Worm (Caenorhabditis elegans) whole organism, L1 larva: ENCODE results near the gene C49H3.16.

Experiments
- C16A3.4 ChIP-seq: fragments of 150-350 bp; optimal IDR thresholded peaks from 2 replicates; lab custom pipeline; 2014; ENCODE audit warnings: missing biosample characterization, missing genetic modification characterization
- F16B12.6 ChIP-seq: fragments of 150-350 bp; optimal IDR thresholded peaks from 2 replicates; lab custom pipeline; 2014; ENCODE audit warnings: missing biosample characterization, missing genetic modification characterization
- ama-1 ChIP-seq: fragments of 150-350 bp; optimal IDR thresholded peaks from 2 replicates; lab custom pipeline; 2014
- blmp-1 ChIP-seq: fragments of 150-350 bp; optimal IDR thresholded peaks from 2 replicates; lab custom pipeline; 2014; ENCODE audit warnings: missing biosample characterization, missing genetic modification characterization
- ceh-8 ChIP-seq: fragments of 200-800 bp; sonication (Bioruptor generic); optimal IDR thresholded peaks from 2 replicates; lab custom pipeline; 2018; ENCODE audit warnings: mild to moderate bottlenecking, missing genetic modification characterization, moderate library complexity, missing compliant biosample characterization
- ceh-82 ChIP-seq, 3 experiments: fragments of 150-350 bp in 1 of 3; sonication (generic microtip) in 2 of 3; optimal IDR thresholded peaks; 2 replicates each; lab custom pipeline; 2014 to 2017; ENCODE audit warnings: missing biosample characterization in 3 of 3, missing genetic modification characterization in 3 of 3
- ceh-88 ChIP-seq: fragments of 200-800 bp; sonication (Bioruptor generic); IDR thresholded peaks from 2 replicates; pipeline ENCODE4 v1.3.6; 2022; ENCODE audit warnings: missing genetic modification characterization, missing compliant biosample characterization
- dpl-1 ChIP-seq, 3 experiments: fragments of 150-350 bp in 2 of 3; sonication (generic microtip) in 1 of 3; optimal IDR thresholded peaks; 2 replicates each; lab custom pipeline; 2014 to 2017; ENCODE audit warnings: missing biosample characterization in 3 of 3, missing genetic modification characterization in 3 of 3, missing genetic modification reagents in 3 of 3
- dsc-1 ChIP-seq: sonication (generic microtip); optimal IDR thresholded peaks from 2 replicates; lab custom pipeline; 2016; ENCODE audit warnings: mild to moderate bottlenecking, missing genetic modification characterization, missing compliant biosample characterization
- efl-1 ChIP-seq, 4 experiments: fragments of 150-350 bp; optimal IDR thresholded peaks in 3 of 4; peaks in 1 of 4; 1 replicate in 1 of 4; 2 replicates in 3 of 4; lab custom pipeline; 2014; ENCODE audit warnings: missing biosample characterization in 2 of 4, missing genetic modification characterization in 2 of 4, missing genetic modification reagents in 2 of 4
- elt-3 ChIP-seq, 6 experiments: fragments of 150-350 bp in 1 of 6; sonication (generic microtip); optimal IDR thresholded peaks; 2 replicates each; lab custom pipeline; 2017 to 2018; ENCODE audit warnings: missing biosample characterization in 6 of 6, missing genetic modification characterization in 6 of 6, inconsistent platforms in 1 of 6
- fkh-8 ChIP-seq: sonication (generic microtip); optimal IDR thresholded peaks from 2 replicates; lab custom pipeline; 2016; ENCODE audit warnings: mild to moderate bottlenecking, missing genetic modification characterization, missing compliant biosample characterization
- fos-1 ChIP-seq: fragments of 150-350 bp; optimal IDR thresholded peaks from 2 replicates; lab custom pipeline; 2014; ENCODE audit warnings: missing biosample characterization, missing genetic modification characterization
- grh-1 ChIP-seq: fragments of 200-800 bp; sonication (Bioruptor generic); IDR thresholded peaks from 2 replicates; pipeline ENCODE4 v1.3.6; 2022; ENCODE audit warnings: missing genetic modification reagents, missing genetic modification characterization, missing compliant biosample characterization
- hpl-2 ChIP-seq: fragments of 150-350 bp; optimal IDR thresholded peaks from 2 replicates; lab custom pipeline; 2014; ENCODE audit warnings: missing biosample characterization, missing genetic modification reagents, missing genetic modification characterization
- irx-1 ChIP-seq: sonication (generic microtip); optimal IDR thresholded peaks from 2 replicates; lab custom pipeline; 2016; ENCODE audit warnings: missing genetic modification characterization, missing compliant biosample characterization
- isw-1 ChIP-seq: fragments of 200-800 bp; sonication (Bioruptor generic); IDR thresholded peaks from 2 replicates; pipeline ENCODE4 v1.3.6; 2022; ENCODE audit warnings: missing genetic modification characterization, missing compliant biosample characterization
- jun-1 ChIP-seq: fragments of 150-350 bp; optimal IDR thresholded peaks from 2 replicates; lab custom pipeline; 2014; ENCODE audit warnings: missing biosample characterization, missing genetic modification reagents, missing genetic modification characterization
- lin-13 ChIP-seq: fragments of 150-350 bp; optimal IDR thresholded peaks from 2 replicates; lab custom pipeline; 2014; ENCODE audit warnings: missing biosample characterization, missing genetic modification reagents, missing genetic modification characterization
- lin-14 ChIP-seq: fragments of 200-800 bp; sonication (Bioruptor generic); optimal IDR thresholded peaks from 2 replicates; lab custom pipeline; 2018; ENCODE audit warnings: mild to moderate bottlenecking, missing genetic modification characterization, moderate library complexity, missing compliant biosample characterization
- lin-15B ChIP-seq: fragments of 150-350 bp; sonication (generic microtip); optimal IDR thresholded peaks from 3 replicates; lab custom pipeline; 2014; ENCODE audit warnings: missing biosample characterization, missing genetic modification characterization
- lin-35 ChIP-seq, 2 experiments: fragments of 150-350 bp; optimal IDR thresholded peaks; 2 replicates each; lab custom pipeline; 2014; ENCODE audit warnings: missing biosample characterization in 2 of 2, missing genetic modification characterization in 2 of 2, missing genetic modification reagents in 2 of 2
- lsy-2 ChIP-seq, 2 experiments: fragments of 150-350 bp; optimal IDR thresholded peaks; 2 replicates each; lab custom pipeline; 2014; ENCODE audit warnings: missing biosample characterization in 2 of 2, missing genetic modification characterization in 2 of 2
- mab-9 ChIP-seq: fragments of 200-800 bp; sonication (Bioruptor generic); IDR thresholded peaks from 2 replicates; pipeline ENCODE4 v1.3.6; 2022; ENCODE audit warnings: missing genetic modification reagents, missing genetic modification characterization, missing compliant biosample characterization
- mdl-1 ChIP-seq, 2 experiments: fragments of 150-350 bp; optimal IDR thresholded peaks; 2 replicates each; lab custom pipeline; 2014 to 2017; ENCODE audit warnings: missing biosample characterization in 2 of 2, missing genetic modification characterization in 2 of 2, inconsistent platforms in 1 of 2
- mep-1 ChIP-seq: fragments of 150-350 bp; optimal IDR thresholded peaks from 2 replicates; lab custom pipeline; 2014; ENCODE audit warnings: missing biosample characterization, missing genetic modification characterization
- nhr-19 ChIP-seq: fragments of 200-800 bp; sonication (Bioruptor generic); conservative IDR thresholded peaks from 2 replicates; pipeline ENCODE4 v1.3.6; 2022; ENCODE audit warnings: missing genetic modification characterization, missing compliant biosample characterization
- nhr-20 ChIP-seq: sonication (generic microtip); optimal IDR thresholded peaks from 2 replicates; lab custom pipeline; 2016; ENCODE audit warnings: mild to moderate bottlenecking, missing genetic modification characterization, missing compliant biosample characterization
- nhr-47 ChIP-seq: sonication (generic microtip); optimal IDR thresholded peaks from 2 replicates; lab custom pipeline; 2016; ENCODE audit warnings: mild to moderate bottlenecking, missing genetic modification characterization, moderate library complexity, missing compliant biosample characterization
- nhr-71 ChIP-seq: sonication (generic microtip); optimal IDR thresholded peaks from 2 replicates; lab custom pipeline; 2016; ENCODE audit warnings: mild to moderate bottlenecking, missing genetic modification characterization, moderate library complexity, missing compliant biosample characterization
- nhr-77 ChIP-seq: fragments of 150-350 bp; optimal IDR thresholded peaks from 2 replicates; lab custom pipeline; 2014; ENCODE audit warnings: missing biosample characterization, missing genetic modification characterization
- nhr-85 ChIP-seq: sonication (generic microtip); peaks from one replicate; lab custom pipeline; 2016; ENCODE audit warnings: missing genetic modification characterization, inconsistent platforms, missing compliant biosample characterization
- nhr-90 ChIP-seq: sonication (generic microtip); optimal IDR thresholded peaks from 2 replicates; lab custom pipeline; 2016; ENCODE audit warnings: mild to moderate bottlenecking, missing genetic modification characterization, missing compliant biosample characterization; ENCODE audit not compliant: poor library complexity
- pax-3 ChIP-seq: fragments of 200-800 bp; sonication (Bioruptor generic); optimal IDR thresholded peaks from 2 replicates; lab custom pipeline; 2018; ENCODE audit warnings: mild to moderate bottlenecking, missing genetic modification characterization, moderate library complexity, missing compliant biosample characterization
- rnt-1 ChIP-seq: sonication (generic microtip); optimal IDR thresholded peaks from 2 replicates; lab custom pipeline; 2016; ENCODE audit warnings: mild to moderate bottlenecking, missing genetic modification characterization, moderate library complexity, missing compliant biosample characterization
- skn-1 ChIP-seq: fragments of 150-350 bp; optimal IDR thresholded peaks from 2 replicates; lab custom pipeline; 2014; ENCODE audit warnings: missing biosample characterization, missing genetic modification characterization
- snu-23 ChIP-seq: sonication (generic microtip); optimal IDR thresholded peaks from 2 replicates; lab custom pipeline; 2016; ENCODE audit warnings: missing genetic modification characterization, missing compliant biosample characterization
- swsn-7 ChIP-seq: sonication (generic microtip); optimal IDR thresholded peaks from 2 replicates; lab custom pipeline; 2016; ENCODE audit warnings: missing genetic modification characterization, missing compliant biosample characterization
- tbx-2 ChIP-seq: sonication (generic microtip); optimal IDR thresholded peaks from 2 replicates; lab custom pipeline; 2016; ENCODE audit warnings: missing genetic modification characterization, missing compliant biosample characterization
- unc-130 ChIP-seq: fragments of 150-350 bp; optimal IDR thresholded peaks from 2 replicates; lab custom pipeline; 2017; ENCODE audit warnings: missing biosample characterization, missing genetic modification characterization, inconsistent platforms
- unc-86 ChIP-seq: sonication (generic microtip); optimal IDR thresholded peaks from 2 replicates; lab custom pipeline; 2016; ENCODE audit warnings: missing genetic modification characterization, missing compliant biosample characterization
- unc-98 ChIP-seq: fragments of 200-800 bp; sonication (Bioruptor generic); IDR thresholded peaks from 2 replicates; pipeline ENCODE4 v1.3.6; 2022; ENCODE audit warnings: missing genetic modification characterization, missing compliant biosample characterization
- vab-15 ChIP-seq: sonication (generic microtip); optimal IDR thresholded peaks from 2 replicates; lab custom pipeline; 2017; ENCODE audit warnings: missing genotype, mild to moderate bottlenecking, missing genetic modification characterization, missing compliant biosample characterization
- xbp-1 ChIP-seq: sonication (generic microtip); optimal IDR thresholded peaks from 2 replicates; lab custom pipeline; 2016; ENCODE audit warnings: missing genetic modification characterization, missing compliant biosample characterization
- ztf-11 ChIP-seq, 2 experiments: sonication (generic microtip); optimal IDR thresholded peaks; 2 replicates each; lab custom pipeline; 2016 to 2017; ENCODE audit warnings: missing genetic modification characterization in 2 of 2, missing biosample characterization in 1 of 2, missing compliant biosample characterization in 1 of 2

C49H3.16 gene

DNA sequence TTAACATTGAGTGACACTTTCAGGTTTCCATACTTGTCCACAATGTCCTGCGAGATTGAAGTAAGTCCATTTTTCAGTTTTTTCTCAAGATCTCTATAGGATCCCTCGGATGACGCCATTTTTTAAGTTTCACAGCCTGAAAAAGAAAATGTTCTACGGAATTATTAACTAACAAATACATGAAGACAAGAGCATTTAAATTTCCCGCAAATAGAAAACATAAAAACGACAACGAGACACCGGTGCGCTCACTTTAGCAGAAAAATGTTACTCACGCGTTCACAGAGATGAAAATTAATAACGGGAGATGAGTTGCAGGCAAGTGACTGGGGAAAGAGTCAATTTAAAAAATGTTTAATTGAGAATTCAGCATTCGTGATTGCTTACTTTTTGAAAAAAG is 26.2 kb downstream of the C49H3.16 start, which contains the start of gene czw-1:
czw-1 (minus strand) TSS at position 369 of the 400 bp plus-strand sequence.
- no peak for TF ChIP-seq ama-1 (lab: Kevin White, UChicago)
- TF ChIP-seq dpl-1 (GFP tag; optimal IDR thresholded peaks at IDR 0.05; lab: Kevin White, UChicago) = peak in 2 of 3 experiments; percentile 36 to 49
- TF ChIP-seq efl-1 (optimal IDR thresholded peaks at IDR 0.05; lab: Kevin White, UChicago) = no peak
- TF ChIP-seq efl-1 (GFP tag; optimal IDR thresholded peaks at IDR 0.05 in 1 of 2; lab: Kevin White, UChicago) = peak; percentile 52 to 97
- TF ChIP-seq lin-35 (GFP tag; optimal IDR thresholded peaks at IDR 0.05; lab: Kevin White, UChicago) = peak in 1 of 2 experiments; percentile 61
- no peak for TF ChIP-seq hpl-2 (GFP tag; lab: Kevin White, UChicago)

ce11 chrIV:7946899-7947499 is 26.8 kb downstream of the C49H3.16 start, which contains the start of gene F20D12.12:
Gene F20D12.12 (plus strand): TSS chrIV:7947440.
- peak; percentile 88 for TF ChIP-seq F16B12.6 (tag; lab: Kevin White, UChicago)
- TF ChIP-seq mab-9 = peak; percentile 73
- TF ChIP-seq irx-1 = peak; percentile 19
- TF ChIP-seq tbx-2 (tag; lab: Kevin White, UChicago) = peak; percentile 69
- peak; percentile 69 for TF ChIP-seq C16A3.4 (tag; lab: Kevin White, UChicago)
- TF ChIP-seq vab-15 (tag; lab: Kevin White, UChicago) = peak; percentile 32
- TF ChIP-seq dsc-1 (tag; lab: Kevin White, UChicago) = peak; percentile 35
- peak; percentile 39 for TF ChIP-seq nhr-77 (tag; lab: Kevin White, UChicago)
- TF ChIP-seq xbp-1 (tag; lab: Kevin White, UChicago) = peak; percentile 53
- peak; percentile 68 for TF ChIP-seq nhr-85 (tag; lab: Kevin White, UChicago)
- TF ChIP-seq ceh-88 (GFP tag; lab: Robert Waterston, UW) = peak; percentile 87
- peak; percentile 88 to 98 for TF ChIP-seq lsy-2 (tag; optimal IDR thresholded peaks at IDR 0.05; lab: Kevin White, UChicago)
- peak; percentile 47 to 80 for TF ChIP-seq lin-35 (GFP tag; optimal IDR thresholded peaks at IDR 0.05; lab: Kevin White, UChicago)
- TF ChIP-seq nhr-47 = peak; percentile 73
- peak; percentile 54 for TF ChIP-seq pax-3 (tag; lab: Kevin White, UChicago)
- peak; percentile 39 for TF ChIP-seq nhr-90 (tag; lab: Kevin White, UChicago)
- TF ChIP-seq lin-15B (tag; lab: Kevin White, UChicago) = peak; percentile 46
- peak; percentile 52 for TF ChIP-seq blmp-1 (tag; lab: Kevin White, UChicago)
- TF ChIP-seq unc-130 (tag; lab: Kevin White, UChicago) = peak; percentile 57
- TF ChIP-seq dpl-1 (GFP tag; optimal IDR thresholded peaks at IDR 0.05; lab: Kevin White, UChicago) = peak; percentile 43 to 65 (median 64)
- TF ChIP-seq efl-1 (optimal IDR thresholded peaks at IDR 0.05; lab: Kevin White, UChicago) = peak; percentile 69 to 78
- peak; percentile 62 to 96 for TF ChIP-seq efl-1 (GFP tag; optimal IDR thresholded peaks at IDR 0.05 in 1 of 2; lab: Kevin White, UChicago)
- TF ChIP-seq nhr-20 (tag; lab: Kevin White, UChicago) = peak; percentile 75
- peak; percentile 84 for TF ChIP-seq nhr-71 (tag; lab: Kevin White, UChicago)
- peak; percentile 69; the same call in 1 of the 2 replicates for TF ChIP-seq unc-98 (GFP tag; lab: Robert Waterston, UW)
- TF ChIP-seq mep-1 (tag; lab: Kevin White, UChicago) = peak; percentile 67
- TF ChIP-seq grh-1 (GFP tag; lab: Robert Waterston, UW) = peak; percentile 71
- peak; percentile 81 for TF ChIP-seq rnt-1
- TF ChIP-seq snu-23 = peak; percentile 75
- TF ChIP-seq isw-1 (GFP tag; lab: Robert Waterston, UW) = peak; percentile 91
- peak; percentile 64 for TF ChIP-seq swsn-7 (tag; lab: Kevin White, UChicago)
- peak; percentile 17 to 77 (median 32) for TF ChIP-seq ceh-82 (tag; optimal IDR thresholded peaks at IDR 0.05; lab: Kevin White, UChicago)
- peak; percentile 76 for TF ChIP-seq lin-13 (GFP tag; lab: Kevin White, UChicago)
- peak; percentile 28 for TF ChIP-seq ceh-8
- peak; percentile 91 for TF ChIP-seq nhr-19
- TF ChIP-seq fos-1 (tag; lab: Kevin White, UChicago) = peak; percentile 16
- peak in 1 of 6 experiments; percentile 25 for TF ChIP-seq elt-3 (tag; optimal IDR thresholded peaks at IDR 0.05; lab: Kevin White, UChicago)
- peak; percentile 76 for TF ChIP-seq lin-14 (GFP tag; lab: Kevin White, UChicago)
- peak in 1 of 2 experiments; percentile 45 for TF ChIP-seq mdl-1 (tag; optimal IDR thresholded peaks at IDR 0.05; lab: Kevin White, UChicago)
- TF ChIP-seq jun-1 (tag; lab: Kevin White, UChicago) = peak; percentile 39
- peak; percentile 49 for TF ChIP-seq unc-86
- peak in 1 of 2 experiments; percentile 48 for TF ChIP-seq ztf-11 (tag; optimal IDR thresholded peaks at IDR 0.05; lab: Kevin White, UChicago)
- TF ChIP-seq fkh-8 (tag; lab: Kevin White, UChicago) = peak; percentile 75
- peak; percentile 45 for TF ChIP-seq skn-1 (tag; lab: Kevin White, UChicago)
